Worm (Caenorhabditis elegans) whole organism, L3 larva: ENCODE measurements around the gene hmg-5.
A peak's percentile ranks its signal among the peaks of the same experiment; 100 is the strongest.

Experiments
- aly-2 ChIP-seq: fragments of 150-350 bp; optimal IDR thresholded peaks from 2 replicates; lab custom pipeline; 2014; ENCODE audit warnings: missing biosample characterization, missing genetic modification characterization
- fos-1 ChIP-seq: fragments of 150-350 bp; optimal IDR thresholded peaks from 2 replicates; lab custom pipeline; 2014; ENCODE audit warnings: missing biosample characterization, missing genetic modification characterization
- nfya-1 ChIP-seq: sonication (generic microtip); optimal IDR thresholded peaks from 2 replicates; lab custom pipeline; 2017; ENCODE audit warnings: missing genetic modification characterization, mild to moderate bottlenecking, missing compliant biosample characterization, antibody characterized with exemption, moderate library complexity; ENCODE audit not compliant: insufficient read depth
- nhr-28 ChIP-seq: fragments of 150-350 bp; optimal IDR thresholded peaks from 2 replicates; lab custom pipeline; 2014; ENCODE audit warnings: missing biosample characterization, missing genetic modification characterization
- ztf-11 ChIP-seq: fragments of 150-350 bp; optimal IDR thresholded peaks from 2 replicates; lab custom pipeline; 2014; ENCODE audit warnings: missing biosample characterization, missing genetic modification characterization

DNA sequence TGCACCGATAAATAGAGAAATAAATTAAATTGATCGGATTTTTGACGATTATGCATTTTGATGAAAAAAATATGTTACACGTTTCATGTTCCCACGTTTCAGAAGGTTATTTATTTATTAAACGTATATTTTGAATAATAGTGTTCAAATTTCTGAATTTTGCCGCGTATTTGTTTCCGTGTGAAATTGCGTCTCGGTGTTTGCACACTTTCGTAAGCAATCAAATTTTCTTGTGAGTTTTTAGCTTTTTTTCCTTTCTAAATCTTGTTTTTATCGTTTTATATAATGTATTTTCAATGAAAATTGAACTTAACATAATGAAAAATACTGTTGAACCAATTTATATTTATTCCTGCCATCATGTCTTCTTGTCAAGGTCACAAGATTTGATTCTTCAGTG lies 13.5 kb downstream of the hmg-5 start, which contains the start of gene F45E4.6:
- TF ChIP-seq aly-2 (tag; lab: Kevin White, UChicago), result no peak
- no peak for TF ChIP-seq fos-1
- no peak for TF ChIP-seq nhr-28
- TF ChIP-seq nfya-1 (tag; lab: Kevin White, UChicago), result peak; percentile 39
- TF ChIP-seq ztf-11 (tag; lab: Kevin White, UChicago), result no peak
